Worm (Caenorhabditis elegans): Measurements from ENCODE around the gene F42C5.4.

ce11 chrIV:7246553-7246952 lies 45.4 kb downstream of the F42C5.4 start, which contains the start of gene col-114:
- no peak for TF ChIP-seq ceh-82 (tag; optimal IDR thresholded peaks at IDR 0.05)
- no peak for TF ChIP-seq snpc-4 (tag; optimal IDR thresholded peaks at IDR 0.05)
- no peak for TF ChIP-seq nhr-129 (tag; optimal IDR thresholded peaks at IDR 0.05)
- TF ChIP-seq alr-1 (tag; optimal IDR thresholded peaks at IDR 0.05) = no peak
- no peak for TF ChIP-seq elt-3 (tag; optimal IDR thresholded peaks at IDR 0.05)
- no peak for TF ChIP-seq nhr-11 (tag; optimal IDR thresholded peaks at IDR 0.05)
- TF ChIP-seq skn-1 (tag; optimal IDR thresholded peaks at IDR 0.05) = no peak
- no peak for TF ChIP-seq unc-62 (GFP tag; optimal IDR thresholded peaks at IDR 0.05)
